Worm (Caenorhabditis elegans): Measurements from ENCODE around the gene ilc-17.1.

DNA sequence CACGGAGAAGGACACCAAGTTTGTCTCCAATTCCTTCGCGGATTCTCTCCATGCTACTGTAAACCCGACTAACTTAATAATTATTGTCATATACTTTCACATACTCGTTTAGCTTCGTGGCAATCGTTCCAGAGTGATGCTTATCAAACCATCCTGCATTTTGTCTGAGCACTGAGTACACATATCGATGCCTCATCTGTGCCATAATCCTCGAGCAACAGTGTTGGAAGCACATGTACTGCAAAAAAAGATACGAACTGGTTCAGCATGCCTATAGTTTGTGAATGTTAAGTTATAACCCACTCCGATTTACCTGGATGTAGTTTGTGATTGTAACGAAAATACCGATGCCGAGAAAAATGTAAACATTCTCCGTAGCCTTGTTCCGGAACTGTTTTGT lies 14.6 kb downstream of the ilc-17.1 start:
- no peak for TF ChIP-seq unc-62 (GFP tag; optimal IDR thresholded peaks at IDR 0.05)
- TF ChIP-seq sptf-1 (tag; optimal IDR thresholded peaks at IDR 0.05): no peak
- TF ChIP-seq ces-1 (GFP tag; optimal IDR thresholded peaks at IDR 0.05): no peak
- no peak for TF ChIP-seq snpc-4 (tag; optimal IDR thresholded peaks at IDR 0.05)
- no peak for TF ChIP-seq drap-1 (GFP tag; optimal IDR thresholded peaks at IDR 0.05)
- no peak for TF ChIP-seq mep-1 (tag; optimal IDR thresholded peaks at IDR 0.05)
- TF ChIP-seq ceh-83 (GFP tag; optimal IDR thresholded peaks at IDR 0.05): no peak
- no peak for TF ChIP-seq nhr-237 (tag; optimal IDR thresholded peaks at IDR 0.05)

Data from whole organism, mixed stage, embryonic.